Worm (Caenorhabditis elegans): Measurements from ENCODE around the gene F37A4.1.

ce11 chrIII:6711590-6711989 is 11.6 kb upstream of the F37A4.1 start, which contains the start of gene F37A4.5:
- TF ChIP-seq sem-2 (GFP tag; optimal IDR thresholded peaks at IDR 0.05) = no peak
- no peak for TF ChIP-seq mep-1 (tag; optimal IDR thresholded peaks at IDR 0.05)
- no peak for TF ChIP-seq snpc-4 (tag; optimal IDR thresholded peaks at IDR 0.05)
- no peak for TF ChIP-seq lsy-2 (tag; optimal IDR thresholded peaks at IDR 0.05)
- no peak for TF ChIP-seq unc-62 (GFP tag; optimal IDR thresholded peaks at IDR 0.05)
- no peak for TF ChIP-seq nhr-76 (tag; optimal IDR thresholded peaks at IDR 0.05)
- no peak for TF ChIP-seq mls-2 (tag; optimal IDR thresholded peaks at IDR 0.05)
- no peak for TF ChIP-seq ceh-43 (GFP tag; optimal IDR thresholded peaks at IDR 0.05)
- no peak for TF ChIP-seq ceh-39 (tag; optimal IDR thresholded peaks at IDR 0.05)
